Fruit fly (Drosophila melanogaster): ENCODE data around the gene koko.

The koko gene

dm6 chr3R:18365978-18366643 is 36.7 kb upstream of the koko start, which contains the start of the genes WRNexo and Nup43 (continued):
- TF ChIP-seq pzg (GFP tag; optimal IDR thresholded peaks at IDR 0.05), result peak; percentile 46
- TF ChIP-seq Drgx (GFP tag; IDR thresholded peaks at IDR 0.05), result no peak
- TF ChIP-seq sens (GFP tag), result peak; percentile 90
- peak; percentile 43; the same call in 1 of the 2 replicates for TF ChIP-seq CG14014 (GFP tag; IDR thresholded peaks at IDR 0.05)
- TF ChIP-seq Hsf (GFP tag; optimal IDR thresholded peaks at IDR 0.05), result peak; percentile 38
- 0 out of 3 replicates have a peak, but pooled peaks have one; percentile 31 for TF ChIP-seq H15 (GFP tag; IDR thresholded peaks at IDR 0.05)
- TF ChIP-seq CG12155 (GFP tag; optimal IDR thresholded peaks at IDR 0.05), result peak; percentile 40
- TF ChIP-seq mam (GFP tag; optimal IDR thresholded peaks at IDR 0.05), result peak; percentile 61
- no peak for TF ChIP-seq hbn (GFP tag; IDR thresholded peaks at IDR 0.05; ENCODE audit: partially characterized antibody)
- no peak for TF ChIP-seq lov (optimal IDR thresholded peaks at IDR 0.05)
- no peak for TF ChIP-seq lov (GFP tag; IDR thresholded peaks at IDR 0.05)
- no peak for TF ChIP-seq CG11247 (GFP tag; IDR thresholded peaks at IDR 0.05)
- peak; percentile 14 for TF ChIP-seq nerfin-1 (tag; optimal IDR thresholded peaks at IDR 0.05)
- TF ChIP-seq ssp (GFP tag; IDR thresholded peaks at IDR 0.05), result peak; percentile 33; the same call in 1 of the 2 replicates
- TF ChIP-seq Neu2 (GFP tag; optimal IDR thresholded peaks at IDR 0.05; ENCODE audit: borderline replicate concordance), result no peak
- TF ChIP-seq esg (GFP tag; conservative IDR thresholded peaks at IDR 0.05), result no peak
- TF ChIP-seq Dip3 (GFP tag; optimal IDR thresholded peaks at IDR 0.05), result peak; percentile 7
- TF ChIP-seq slbo (GFP tag; IDR thresholded peaks at IDR 0.05), result peak; percentile 70
- no peak for TF ChIP-seq z (GFP tag; IDR thresholded peaks at IDR 0.05)
- TF ChIP-seq CG4404 (GFP tag; IDR thresholded peaks at IDR 0.05), result peak; percentile 30; the same call in 1 of the 2 replicates
- TF ChIP-seq btn (GFP tag; optimal IDR thresholded peaks at IDR 0.05), result no peak
- TF ChIP-seq CG18619 (GFP tag; optimal IDR thresholded peaks at IDR 0.05), result peak; percentile 4
- TF ChIP-seq Optix (GFP tag; IDR thresholded peaks at IDR 0.05), result no peak
- TF ChIP-seq NK7.1 (GFP tag; optimal IDR thresholded peaks at IDR 0.05), result no peak
- no peak for TF ChIP-seq ATbp (GFP tag; optimal IDR thresholded peaks at IDR 0.05)
- TF ChIP-seq CG16815 (GFP tag; optimal IDR thresholded peaks at IDR 0.05), result peak; percentile 17
- peak; percentile 54; the same call in 2 of the 3 replicates for TF ChIP-seq zfh1 (GFP tag; IDR thresholded peaks at IDR 0.05)
- TF ChIP-seq Pdp1 (GFP tag; optimal IDR thresholded peaks at IDR 0.05), result peak; percentile 9 to 50
- TF ChIP-seq Hmr (GFP tag; optimal IDR thresholded peaks at IDR 0.05), result peak; percentile 35
- peak; percentile 42 for TF ChIP-seq tin (GFP tag; optimal IDR thresholded peaks at IDR 0.05)
- no peak for TF ChIP-seq D19B (GFP tag; optimal IDR thresholded peaks at IDR 0.05)
- no peak for TF ChIP-seq insv (GFP tag; optimal IDR thresholded peaks at IDR 0.05)
- no peak for TF ChIP-seq lbe (GFP tag; optimal IDR thresholded peaks at IDR 0.05)
- peak; percentile 33 for TF ChIP-seq Sry-δ (GFP tag; optimal IDR thresholded peaks at IDR 0.05)
- TF ChIP-seq CG13775 (GFP tag; optimal IDR thresholded peaks at IDR 0.05), result peak; percentile 67
- TF ChIP-seq tio (GFP tag; optimal IDR thresholded peaks at IDR 0.05), result peak; percentile 46
- TF ChIP-seq CG4328 (GFP tag; optimal IDR thresholded peaks at IDR 0.05), result no peak
- peak; percentile 32; the same call in 2 of the 4 replicates for TF ChIP-seq Gug (GFP tag; IDR thresholded peaks at IDR 0.05)
- peak; percentile 30; the same call in 1 of the 2 replicates for TF ChIP-seq lmd (GFP tag; IDR thresholded peaks at IDR 0.05)
- peak; percentile 45 for TF ChIP-seq CG7839 (tag; optimal IDR thresholded peaks at IDR 0.05)
- TF ChIP-seq CG2199 (GFP tag; IDR thresholded peaks at IDR 0.05), result no peak
- no peak for TF ChIP-seq Gsc (GFP tag; IDR thresholded peaks at IDR 0.05)
- peak; percentile 34; the same call in 1 of the 2 replicates for TF ChIP-seq CG32772 (GFP tag; IDR thresholded peaks at IDR 0.05)
- TF ChIP-seq bab2 (GFP tag; optimal IDR thresholded peaks at IDR 0.05), result peak; percentile 32
- TF ChIP-seq CG9817 (tag; optimal IDR thresholded peaks at IDR 0.05), result peak; percentile 55
- peak; percentile 52 for TF ChIP-seq zfh2 (GFP tag; optimal IDR thresholded peaks at IDR 0.05)
- no peak for TF ChIP-seq kah (GFP tag; optimal IDR thresholded peaks at IDR 0.05)
- peak; percentile 12 for TF ChIP-seq zen (tag; optimal IDR thresholded peaks at IDR 0.05)
- TF ChIP-seq trh (GFP tag; optimal IDR thresholded peaks at IDR 0.05), result no peak
- peak; percentile 47 for TF ChIP-seq pum (GFP tag; optimal IDR thresholded peaks at IDR 0.05)
- 0 out of 2 replicates have a peak, but pooled peaks have one; percentile 10 for TF ChIP-seq CG9215 (GFP tag; IDR thresholded peaks at IDR 0.05)
